Worm (Caenorhabditis elegans): ENCODE results near the gene dao-3.

ce11 chrX:8086450-8086724 lies at the start of gene dao-3:
- TF ChIP-seq W03F9.2 (tag; optimal IDR thresholded peaks at IDR 0.05): no peak
- TF ChIP-seq dao-5 (tag; optimal IDR thresholded peaks at IDR 0.05): no peak
- TF ChIP-seq him-1 (tag; optimal IDR thresholded peaks at IDR 0.05): no peak

Data from whole organism, L4/young adult.